Worm (Caenorhabditis elegans) whole organism, L1 larva: ENCODE measurements around the gene cyp-34A5.

Source experiments
- nhr-71 ChIP-seq: sonication (generic microtip); optimal IDR thresholded peaks from 2 replicates; lab custom pipeline; 2016; ENCODE audit warnings: mild to moderate bottlenecking, missing genetic modification characterization, moderate library complexity, missing compliant biosample characterization
- pqm-1 ChIP-seq: sonication (generic microtip); optimal IDR thresholded peaks from 3 replicates; lab custom pipeline; 2017; ENCODE audit warnings: missing biosample characterization, missing genetic modification characterization
- sox-4 ChIP-seq: sonication (generic microtip); optimal IDR thresholded peaks from 2 replicates; lab custom pipeline; 2016; ENCODE audit warnings: missing genetic modification characterization, missing compliant biosample characterization
- ztf-11 ChIP-seq, 2 experiments: sonication (generic microtip); optimal IDR thresholded peaks; 2 replicates each; lab custom pipeline; 2016 to 2017; ENCODE audit warnings: missing genetic modification characterization in 2 of 2, missing biosample characterization in 1 of 2, missing compliant biosample characterization in 1 of 2

DNA sequence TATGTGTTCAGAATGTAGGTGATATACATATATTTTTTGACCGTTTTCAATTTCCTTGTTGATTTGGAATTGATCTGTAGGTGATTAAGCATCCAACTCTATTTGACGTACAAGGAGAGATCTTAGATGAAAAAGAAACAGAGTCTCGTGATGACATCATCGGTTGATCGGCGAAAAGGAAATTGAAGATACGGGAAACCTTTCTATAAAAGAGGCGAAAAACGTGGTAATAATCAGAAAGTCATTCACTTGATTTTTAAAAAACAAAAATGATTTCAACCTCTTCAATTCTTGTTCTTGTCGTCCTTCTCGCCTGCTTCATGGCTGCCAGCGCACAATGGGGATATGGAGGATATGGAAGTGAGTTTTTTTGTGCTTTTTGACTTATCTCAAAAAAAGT is 26.7 kb upstream of the cyp-34A5 start, which contains the start of gene nlp-29:
- TF ChIP-seq ztf-11 (tag; optimal IDR thresholded peaks at IDR 0.05; lab: Kevin White, UChicago) (no peak), pqm-1 (tag; lab: Kevin White, UChicago) (no peak), sox-4 (tag; lab: Kevin White, UChicago) (no peak), nhr-71 (peak; percentile 58)
